Fruit fly (Drosophila melanogaster) whole organism, embryonic: ENCODE results near the gene dgt2.

Experiments
- ATbp ChIP-seq: fragments of 200-800 bp; sonication (Bioruptor generic); optimal IDR thresholded peaks from 2 replicates; lab custom pipeline; 2017; ENCODE audit warnings: missing biosample characterization, mild to moderate bottlenecking, missing genetic modification characterization, missing genetic modification reagents
- CG11456 ChIP-seq: fragments of 200-800 bp; sonication (Bioruptor generic); IDR thresholded peaks from 3 replicates; pipeline ENCODE4 v1.3.6; 2022; ENCODE audit warnings: missing biosample characterization, missing genetic modification characterization
- CG11696 ChIP-seq: fragments of 200-800 bp; sonication (Bioruptor generic); IDR thresholded peaks from 2 replicates; pipeline ENCODE4 v1.3.6; 2022; ENCODE audit warnings: missing biosample characterization, missing genetic modification characterization
- CG13123 ChIP-seq: fragments of 200-800 bp; sonication (Bioruptor generic); optimal IDR thresholded peaks from 2 replicates; lab custom pipeline; 2016; ENCODE audit warnings: missing biosample characterization, missing genetic modification characterization
- CG1603 ChIP-seq: fragments of 200-800 bp; sonication (Bioruptor generic); optimal IDR thresholded peaks from 2 replicates; lab custom pipeline; 2019; ENCODE audit warnings: missing biosample characterization, mild to moderate bottlenecking, missing genetic modification characterization, moderate library complexity
- CG16815 ChIP-seq: fragments of 200-800 bp; sonication (Bioruptor generic); optimal IDR thresholded peaks from 3 replicates; lab custom pipeline; 2017; ENCODE audit warnings: missing biosample characterization, mild to moderate bottlenecking, missing genetic modification characterization
- CG17328 ChIP-seq: fragments of 200-800 bp; sonication (Bioruptor generic); IDR thresholded peaks from 2 replicates; pipeline ENCODE4 v1.3.6; 2022; ENCODE audit warnings: missing biosample characterization, missing genetic modification characterization
- CG17568 ChIP-seq: fragments of 200-800 bp; sonication (Bioruptor generic); optimal IDR thresholded peaks from 2 replicates; lab custom pipeline; 2018; ENCODE audit warnings: missing biosample characterization, mild to moderate bottlenecking, missing genetic modification characterization, moderate library complexity
- CG1792 ChIP-seq: fragments of 200-800 bp; sonication (Bioruptor generic); optimal IDR thresholded peaks from 2 replicates; lab custom pipeline; 2016; ENCODE audit warnings: missing biosample characterization, missing genetic modification characterization
- CG2120 ChIP-seq: fragments of 200-800 bp; sonication (Bioruptor generic); optimal IDR thresholded peaks from 3 replicates; lab custom pipeline; 2016; ENCODE audit warnings: missing biosample characterization, missing genetic modification characterization
- CG2199 ChIP-seq: fragments of 200-800 bp; sonication (Bioruptor generic); IDR thresholded peaks from 3 replicates; pipeline ENCODE4 v1.3.6; 2022; ENCODE audit warnings: missing biosample characterization, missing genetic modification characterization
- CG2712 ChIP-seq: fragments of 200-800 bp; optimal IDR thresholded peaks from 3 replicates; lab custom pipeline; 2019; ENCODE audit warnings: missing biosample characterization, mild to moderate bottlenecking, missing genetic modification characterization, moderate library complexity
- CG2875 ChIP-seq: fragments of 200-800 bp; sonication (Bioruptor generic); optimal IDR thresholded peaks from 2 replicates; lab custom pipeline; 2017; ENCODE audit warnings: missing biosample characterization, mild to moderate bottlenecking, missing genetic modification characterization, missing genetic modification reagents
- CG31441 ChIP-seq: fragments of 200-800 bp; sonication (Bioruptor generic); IDR thresholded peaks from 2 replicates; pipeline ENCODE4 v1.3.6; 2022; ENCODE audit warnings: missing biosample characterization, missing genetic modification characterization
- CG34376 ChIP-seq: fragments of 200-800 bp; sonication (Bioruptor generic); optimal IDR thresholded peaks from 2 replicates; lab custom pipeline; 2018; ENCODE audit warnings: missing biosample characterization, mild to moderate bottlenecking, missing genetic modification characterization
- CG3847 ChIP-seq: fragments of 200-800 bp; sonication (Bioruptor generic); IDR thresholded peaks from 2 replicates; pipeline ENCODE4 v1.3.6; 2022; ENCODE audit warnings: missing biosample characterization, missing genetic modification characterization
- CG43689 ChIP-seq: fragments of 200-800 bp; sonication (Bioruptor generic); IDR thresholded peaks from 2 replicates; pipeline ENCODE4 v1.3.6; 2022; ENCODE audit warnings: missing biosample characterization, missing genetic modification characterization
- CG7987 ChIP-seq: fragments of 200-800 bp; sonication (Bioruptor generic); optimal IDR thresholded peaks from 2 replicates; lab custom pipeline; 2018; ENCODE audit warnings: missing biosample characterization, mild to moderate bottlenecking, missing genetic modification characterization, moderate library complexity
- CG8089 ChIP-seq: fragments of 200-800 bp; sonication (Bioruptor generic); optimal IDR thresholded peaks from 3 replicates; lab custom pipeline; 2016; ENCODE audit warnings: missing biosample characterization, missing genetic modification characterization
- CG8388 ChIP-seq: fragments of 200-800 bp; sonication (Bioruptor generic); optimal IDR thresholded peaks from 2 replicates; lab custom pipeline; 2019; ENCODE audit warnings: missing biosample characterization, mild to moderate bottlenecking, missing genetic modification characterization, moderate library complexity
- CG9437 ChIP-seq: fragments of 200-800 bp; sonication (Bioruptor generic); optimal IDR thresholded peaks from 2 replicates; lab custom pipeline; 2018; ENCODE audit warnings: missing biosample characterization, mild to moderate bottlenecking, missing genetic modification characterization
- CG9609 ChIP-seq: fragments of 200-800 bp; sonication (Bioruptor generic); optimal IDR thresholded peaks from 3 replicates; lab custom pipeline; 2016; ENCODE audit warnings: missing biosample characterization, missing genetic modification characterization
- Camta ChIP-seq: fragments of 200-800 bp; sonication (Bioruptor generic); optimal IDR thresholded peaks from 2 replicates; lab custom pipeline; 2016; ENCODE audit warnings: missing biosample characterization, missing genetic modification characterization
- Doc2 ChIP-seq: fragments of 200-800 bp; sonication (Bioruptor generic); IDR thresholded peaks from 2 replicates; pipeline ENCODE4 v1.3.6; 2022; ENCODE audit warnings: missing biosample characterization, missing genetic modification characterization
- HmgD ChIP-seq: fragments of 200-800 bp; sonication (Bioruptor generic); optimal IDR thresholded peaks from 3 replicates; lab custom pipeline; 2016; ENCODE audit warnings: missing biosample characterization, missing genetic modification characterization
- NK7.1 ChIP-seq: fragments of 200-800 bp; sonication (Bioruptor generic); optimal IDR thresholded peaks from 3 replicates; lab custom pipeline; 2016; ENCODE audit warnings: missing biosample characterization, missing genetic modification characterization
- Scr ChIP-seq: fragments of 200-800 bp; sonication (Bioruptor generic); IDR thresholded peaks from 2 replicates; pipeline ENCODE4 v1.3.6; 2022; ENCODE audit warnings: missing biosample characterization, missing genetic modification characterization; ENCODE audit not compliant: partially characterized antibody
- cas ChIP-seq: fragments of 200-800 bp; sonication (Bioruptor generic); IDR thresholded peaks from 2 replicates; pipeline ENCODE4 v1.3.6; 2022; ENCODE audit warnings: missing biosample characterization, missing genetic modification characterization
- chinmo ChIP-seq: fragments of 200-800 bp; sonication (Bioruptor generic); IDR thresholded peaks from 4 replicates; pipeline ENCODE4 v1.3.6; 2022; ENCODE audit warnings: missing biosample characterization, missing genetic modification characterization; ENCODE audit not compliant: partially characterized antibody
- ci ChIP-seq: fragments of 200-800 bp; sonication (Bioruptor generic); IDR thresholded peaks from 3 replicates; pipeline ENCODE4 v1.3.6; 2022; ENCODE audit warnings: missing biosample characterization, missing genetic modification characterization
- corto ChIP-seq: fragments of 200-800 bp; sonication (Bioruptor generic); optimal IDR thresholded peaks from 2 replicates; lab custom pipeline; 2016; ENCODE audit warnings: missing biosample characterization, mild to moderate bottlenecking, missing genetic modification characterization, moderate library complexity
- dimm ChIP-seq: fragments of 200-800 bp; sonication (Bioruptor generic); IDR thresholded peaks from 2 replicates; pipeline ENCODE4 v1.3.6; 2022; ENCODE audit warnings: missing biosample characterization, missing genetic modification characterization
- exex ChIP-seq: fragments of 200-800 bp; sonication (Bioruptor generic); optimal IDR thresholded peaks from 4 replicates; lab custom pipeline; 2018; ENCODE audit warnings: missing biosample characterization, mild to moderate bottlenecking, missing genetic modification characterization, moderate library complexity
- fd102C ChIP-seq: fragments of 200-800 bp; sonication (Bioruptor generic); optimal IDR thresholded peaks from 2 replicates; lab custom pipeline; 2018; ENCODE audit warnings: missing biosample characterization, mild to moderate bottlenecking, missing genetic modification characterization, moderate library complexity
- gem ChIP-seq: fragments of 200-800 bp; sonication (Bioruptor generic); optimal IDR thresholded peaks from 2 replicates; lab custom pipeline; 2019; ENCODE audit warnings: missing biosample characterization, mild to moderate bottlenecking, missing genetic modification characterization, moderate library complexity
- gfzf ChIP-seq: fragments of 200-800 bp; sonication (Bioruptor generic); optimal IDR thresholded peaks from 2 replicates; lab custom pipeline; 2016; ENCODE audit warnings: missing biosample characterization, mild to moderate bottlenecking, missing genetic modification characterization, moderate library complexity
- lola ChIP-seq, 3 experiments: fragments of >200 bp in 2 of 3; fragments of 200-800 bp in 1 of 3; sonication (Bioruptor generic) in 1 of 3; optimal IDR thresholded peaks; 2 replicates each; lab custom pipeline; 2017 to 2019; ENCODE audit warnings: missing biosample characterization in 3 of 3, missing genetic modification characterization in 3 of 3, mild to moderate bottlenecking in 1 of 3, moderate library complexity in 1 of 3
- maf-S ChIP-seq: fragments of 200-800 bp; sonication (Bioruptor generic); optimal IDR thresholded peaks from 2 replicates; lab custom pipeline; 2016; ENCODE audit warnings: missing biosample characterization, missing genetic modification characterization
- nerfin-2 ChIP-seq: fragments of 200-800 bp; sonication (Bioruptor generic); IDR thresholded peaks from 2 replicates; pipeline ENCODE4 v1.3.6; 2022; ENCODE audit warnings: missing biosample characterization, missing genetic modification characterization; ENCODE audit not compliant: partially characterized antibody
- nom ChIP-seq: fragments of 200-800 bp; sonication (Bioruptor generic); optimal IDR thresholded peaks from 2 replicates; lab custom pipeline; 2017; ENCODE audit warnings: missing biosample characterization, missing genetic modification characterization, mild to moderate bottlenecking, moderate library complexity, missing genetic modification reagents
- odd ChIP-seq: fragments of 200-800 bp; sonication (Bioruptor generic); optimal IDR thresholded peaks from 2 replicates; lab custom pipeline; 2017; ENCODE audit warnings: missing biosample characterization, mild to moderate bottlenecking, missing genetic modification characterization
- phol ChIP-seq: fragments of 200-800 bp; sonication (Bioruptor generic); optimal IDR thresholded peaks from 3 replicates; lab custom pipeline; 2018; ENCODE audit warnings: missing biosample characterization, mild to moderate bottlenecking, missing genetic modification characterization, moderate library complexity
- pnt ChIP-seq: fragments of 200-800 bp; sonication (Bioruptor generic); optimal IDR thresholded peaks from 3 replicates; lab custom pipeline; 2016; ENCODE audit warnings: missing biosample characterization, missing genetic modification characterization
- psq ChIP-seq: fragments of 200-800 bp; sonication (Bioruptor generic); optimal IDR thresholded peaks from 2 replicates; lab custom pipeline; 2017; ENCODE audit warnings: missing biosample characterization, missing genetic modification characterization
- pum ChIP-seq: fragments of 200-800 bp; sonication (Bioruptor generic); optimal IDR thresholded peaks from 2 replicates; lab custom pipeline; 2016; ENCODE audit warnings: missing biosample characterization, missing genetic modification characterization
- slou ChIP-seq: fragments of 200-800 bp; sonication (Bioruptor generic); optimal IDR thresholded peaks from 3 replicates; lab custom pipeline; 2016; ENCODE audit warnings: missing biosample characterization, missing genetic modification characterization
- tll ChIP-seq, 2 experiments: fragments of 200-800 bp in 1 of 2; fragments of >200 bp in 1 of 2; sonication (Bioruptor generic) in 1 of 2; optimal IDR thresholded peaks; 2 replicates each; lab custom pipeline; 2017 to 2019; ENCODE audit warnings: missing biosample characterization in 2 of 2, missing genetic modification characterization in 2 of 2, mild to moderate bottlenecking in 1 of 2, moderate library complexity in 1 of 2
- usp ChIP-seq: fragments of >200 bp; optimal IDR thresholded peaks from 2 replicates; lab custom pipeline; 2017; ENCODE audit warnings: missing biosample characterization, missing genetic modification characterization
- wor ChIP-seq: fragments of 200-800 bp; sonication (Bioruptor generic); IDR thresholded peaks from 2 replicates; pipeline ENCODE4 v1.3.6; 2022; ENCODE audit warnings: missing biosample characterization, missing genetic modification characterization

The dgt2 gene

DNA sequence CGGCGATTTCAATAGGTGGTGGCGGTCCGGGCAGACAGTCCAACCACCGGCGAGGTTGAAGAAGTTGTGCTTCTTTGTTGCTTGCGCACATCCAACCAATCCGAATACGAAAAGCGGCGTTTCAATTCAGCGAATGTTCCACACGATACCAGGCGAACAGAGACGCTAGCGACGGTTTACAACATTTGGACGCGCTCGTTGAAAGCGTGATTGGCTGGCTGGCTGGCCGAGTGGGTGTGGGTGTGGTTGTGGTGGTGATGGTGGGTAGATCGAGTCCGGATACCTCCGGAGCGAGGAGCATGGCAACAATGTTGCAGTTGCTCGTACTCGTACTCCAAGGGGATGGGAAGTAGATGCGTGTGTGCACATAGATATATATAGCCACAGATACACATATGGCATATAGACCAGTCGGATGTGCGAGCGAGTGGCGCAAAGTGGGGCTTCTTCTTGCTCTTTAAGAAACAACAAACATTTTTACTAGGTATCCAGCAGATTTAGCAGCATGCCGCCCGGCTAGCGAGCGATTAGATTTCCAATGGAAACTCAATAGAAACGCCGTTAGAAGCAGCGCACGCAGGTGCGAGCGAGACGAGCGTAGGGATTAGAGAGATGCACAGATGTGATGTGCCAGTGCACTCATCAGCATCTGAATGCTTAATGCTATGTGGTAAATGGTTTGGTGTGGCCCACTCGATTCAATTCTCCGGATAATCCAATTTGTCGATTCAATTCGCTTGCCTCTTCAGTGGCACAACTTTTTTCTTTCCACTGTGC is 20.6 kb downstream of the dgt2 start:
- TF ChIP-seq ci (GFP tag; lab: Robert Waterston, UW) (no peak), CG17328 (no peak), CG1792 (GFP tag; lab: Kevin White, UChicago) (no peak), chinmo (no peak), usp (GFP tag; lab: Kevin White, UChicago) (no peak), CG8388 (GFP tag; lab: Kevin White, UChicago) (peak; percentile 16), CG2120 (GFP tag; lab: Kevin White, UChicago) (no peak), wor (GFP tag; lab: Robert Waterston, UW) (no peak), CG17568 (GFP tag; lab: Kevin White, UChicago) (peak; percentile 51), NK7.1 (GFP tag; lab: Kevin White, UChicago) (no peak), CG11696 (GFP tag; lab: Robert Waterston, UW) (no peak), CG2712 (tag; lab: Kevin White, UChicago) (peak; percentile 2), CG9437 (GFP tag; lab: Kevin White, UChicago) (no peak), fd102C (no peak), CG3847 (GFP tag; lab: Robert Waterston, UW) (no peak), CG7987 (GFP tag; lab: Kevin White, UChicago) (peak; percentile 60), ATbp (peak; percentile 35), CG1603 (tag; lab: Kevin White, UChicago) (peak; percentile 27), HmgD (GFP tag; lab: Kevin White, UChicago) (no peak), psq (no peak), CG16815 (no peak), CG13123 (GFP tag; lab: Kevin White, UChicago) (no peak), CG31441 (no peak), Camta (GFP tag; lab: Kevin White, UChicago) (no peak), CG2199 (GFP tag; lab: Robert Waterston, UW) (no peak), maf-S (no peak), cas (GFP tag; lab: Robert Waterston, UW) (no peak), CG43689 (GFP tag; lab: Robert Waterston, UW) (no peak), corto (no peak), Doc2 (no peak), dimm (GFP tag; lab: Robert Waterston, UW) (no peak), CG8089 (no peak), tll (GFP tag; optimal IDR thresholded peaks at IDR 0.05; lab: Kevin White, UChicago) (peak in 1 of 2 experiments; percentile 37), pum (GFP tag; lab: Kevin White, UChicago) (no peak), nom (GFP tag; lab: Kevin White, UChicago) (peak; percentile 65), gfzf (GFP tag; lab: Kevin White, UChicago) (no peak), gem (tag; lab: Kevin White, UChicago) (no peak), lola (GFP tag; optimal IDR thresholded peaks at IDR 0.05; lab: Kevin White, UChicago) (no peak), CG2875 (GFP tag; lab: Kevin White, UChicago) (no peak), nerfin-2 (no peak), Scr (GFP tag; lab: Robert Waterston, UW) (no peak), slou (GFP tag; lab: Kevin White, UChicago) (no peak), exex (tag; lab: Kevin White, UChicago) (no peak), CG34376 (GFP tag; lab: Kevin White, UChicago) (peak; percentile 98), CG11456 (GFP tag; lab: Robert Waterston, UW) (no peak), odd (GFP tag; lab: Kevin White, UChicago) (peak; percentile 74), pnt (GFP tag; lab: Kevin White, UChicago) (no peak), phol (no peak), CG9609 (no peak)
